Fruit fly (Drosophila melanogaster) whole organism, embryonic: ENCODE results near the gene Idi.

Experiments
- B-H2 ChIP-seq: fragments of 200-800 bp; sonication (Bioruptor generic); optimal IDR thresholded peaks from 2 replicates; lab custom pipeline; 2018; ENCODE audit warnings: missing biosample characterization, mild to moderate bottlenecking, missing genetic modification characterization
- CG11504 ChIP-seq: fragments of 200-800 bp; sonication (Bioruptor generic); optimal IDR thresholded peaks from 3 replicates; lab custom pipeline; 2019; ENCODE audit warnings: missing biosample characterization, mild to moderate bottlenecking, missing genetic modification characterization, moderate library complexity
- CG12104 ChIP-seq: fragments of 200-800 bp; sonication (Bioruptor generic); optimal IDR thresholded peaks from 3 replicates; lab custom pipeline; 2016; ENCODE audit warnings: missing biosample characterization, missing genetic modification characterization
- CG12155 ChIP-seq: fragments of 200-800 bp; sonication (Bioruptor generic); optimal IDR thresholded peaks from 3 replicates; lab custom pipeline; 2016; ENCODE audit warnings: missing biosample characterization, missing genetic modification characterization
- CG1233 ChIP-seq: fragments of 200-800 bp; sonication (Bioruptor generic); optimal IDR thresholded peaks from 4 replicates; lab custom pipeline; 2018; ENCODE audit warnings: missing biosample characterization, mild to moderate bottlenecking, missing genetic modification characterization
- CG12659 ChIP-seq: fragments of 200-800 bp; sonication (Bioruptor generic); optimal IDR thresholded peaks from 3 replicates; lab custom pipeline; 2017; ENCODE audit warnings: mild to moderate bottlenecking, missing biosample characterization, missing genetic modification reagents, missing genetic modification characterization
- CG13287 ChIP-seq: fragments of 200-800 bp; sonication (Bioruptor generic); IDR thresholded peaks from 2 replicates; pipeline ENCODE4 v1.3.6; 2022; ENCODE audit warnings: missing biosample characterization, missing genetic modification characterization; ENCODE audit not compliant: partially characterized antibody
- CG1602 ChIP-seq: fragments of 200-800 bp; sonication (Bioruptor generic); optimal IDR thresholded peaks from 3 replicates; lab custom pipeline; 2016; ENCODE audit warnings: missing biosample characterization, missing genetic modification characterization
- CG1603 ChIP-seq: fragments of 200-800 bp; sonication (Bioruptor generic); optimal IDR thresholded peaks from 2 replicates; lab custom pipeline; 2019; ENCODE audit warnings: missing biosample characterization, mild to moderate bottlenecking, missing genetic modification characterization, moderate library complexity
- CG17802 ChIP-seq: fragments of 200-800 bp; sonication (Bioruptor generic); optimal IDR thresholded peaks from 2 replicates; lab custom pipeline; 2018; ENCODE audit warnings: missing biosample characterization, mild to moderate bottlenecking, missing genetic modification characterization, moderate library complexity
- CG17912 ChIP-seq: fragments of 200-800 bp; sonication (Bioruptor generic); optimal IDR thresholded peaks from 2 replicates; lab custom pipeline; 2018; ENCODE audit warnings: missing biosample characterization, mild to moderate bottlenecking, missing genetic modification characterization
- CG2678 ChIP-seq: fragments of 200-800 bp; sonication (Bioruptor generic); optimal IDR thresholded peaks from 3 replicates; lab custom pipeline; 2019; ENCODE audit warnings: missing biosample characterization, mild to moderate bottlenecking, missing genetic modification characterization, moderate library complexity
- CG2889 ChIP-seq: fragments of 200-800 bp; sonication (Bioruptor generic); IDR thresholded peaks from 3 replicates; pipeline ENCODE4 v1.3.6; 2022; ENCODE audit warnings: missing biosample characterization, missing genetic modification characterization
- CG3726 ChIP-seq: fragments of 200-800 bp; sonication (Bioruptor generic); IDR thresholded peaks from 3 replicates; pipeline ENCODE4, ENCODE4 v1.3.6; 2022; ENCODE audit warnings: missing biosample characterization, missing genetic modification characterization
- CG43689 ChIP-seq: fragments of 200-800 bp; sonication (Bioruptor generic); IDR thresholded peaks from 2 replicates; pipeline ENCODE4 v1.3.6; 2022; ENCODE audit warnings: missing biosample characterization, missing genetic modification characterization
- CG4404 ChIP-seq: fragments of 200-800 bp; sonication (Bioruptor generic); IDR thresholded peaks from 2 replicates; pipeline ENCODE4 v1.3.6; 2022; ENCODE audit warnings: missing biosample characterization, missing genetic modification characterization
- CG4730 ChIP-seq: fragments of 200-800 bp; sonication (Bioruptor generic); IDR thresholded peaks from 2 replicates; pipeline ENCODE4 v1.3.6; 2022; ENCODE audit warnings: missing biosample characterization, missing genetic modification characterization
- CHES-1-like ChIP-seq: fragments of 200-800 bp; sonication (Bioruptor generic); optimal IDR thresholded peaks from 2 replicates; lab custom pipeline; 2016; ENCODE audit warnings: missing biosample characterization, missing genetic modification characterization
- Dad ChIP-seq: fragments of 200-800 bp; sonication (Bioruptor generic); optimal IDR thresholded peaks from 3 replicates; lab custom pipeline; 2016; ENCODE audit warnings: missing biosample characterization, missing genetic modification characterization
- Dip3 ChIP-seq: fragments of 200-800 bp; sonication (Bioruptor generic); optimal IDR thresholded peaks from 3 replicates; lab custom pipeline; 2016; ENCODE audit warnings: missing biosample characterization, missing genetic modification characterization
- Eip74EF ChIP-seq, 2 experiments: fragments of 200-800 bp in 1 of 2; fragments of >200 bp in 1 of 2; sonication (Bioruptor generic) in 1 of 2; optimal IDR thresholded peaks; 2 replicates each; lab custom pipeline; 2017 to 2019; ENCODE audit warnings: missing biosample characterization in 2 of 2, missing genetic modification characterization in 2 of 2, mild to moderate bottlenecking in 1 of 2, moderate library complexity in 1 of 2
- HHEX ChIP-seq: fragments of 200-800 bp; sonication (Bioruptor generic); optimal IDR thresholded peaks from 3 replicates; lab custom pipeline; 2017; ENCODE audit warnings: missing biosample characterization, mild to moderate bottlenecking, missing genetic modification characterization, missing genetic modification reagents
- Hr3 ChIP-seq: fragments of 200-800 bp; sonication (Bioruptor generic); optimal IDR thresholded peaks from 3 replicates; lab custom pipeline; 2016; ENCODE audit warnings: missing biosample characterization, missing genetic modification characterization
- Jarid2 ChIP-seq: fragments of 200-800 bp; sonication (Bioruptor generic); optimal IDR thresholded peaks from 3 replicates; lab custom pipeline; 2017; ENCODE audit warnings: mild to moderate bottlenecking, missing biosample characterization, missing genetic modification reagents, missing genetic modification characterization
- Opbp ChIP-seq: fragments of 200-800 bp; sonication (Bioruptor generic); IDR thresholded peaks from 3 replicates; pipeline ENCODE4 v1.3.6; 2022; ENCODE audit warnings: missing biosample characterization, missing genetic modification characterization; ENCODE audit not compliant: partially characterized antibody
- Poxn ChIP-seq: fragments of 200-800 bp; sonication (Bioruptor generic); IDR thresholded peaks from 2 replicates; pipeline ENCODE4 v1.3.6; 2022; ENCODE audit warnings: missing biosample characterization, missing genetic modification characterization
- Rfx ChIP-seq: fragments of 200-800 bp; sonication (Bioruptor generic); IDR thresholded peaks from 2 replicates; pipeline ENCODE4 v1.3.6; 2022; ENCODE audit warnings: missing biosample characterization, missing genetic modification characterization
- Sox102F ChIP-seq: fragments of 200-800 bp; sonication (Bioruptor generic); optimal IDR thresholded peaks from 2 replicates; lab custom pipeline; 2018; ENCODE audit warnings: missing biosample characterization, mild to moderate bottlenecking, missing genetic modification characterization, moderate library complexity
- al ChIP-seq: fragments of 200-800 bp; sonication (Bioruptor generic); IDR thresholded peaks from 2 replicates; pipeline ENCODE4 v1.3.6; 2022; ENCODE audit warnings: missing biosample characterization, missing genetic modification characterization
- ase ChIP-seq: fragments of 200-800 bp; sonication (Bioruptor generic); IDR thresholded peaks from 3 replicates; pipeline ENCODE4 v1.3.6; 2022; ENCODE audit warnings: missing biosample characterization, missing genetic modification characterization
- ato ChIP-seq: fragments of 200-800 bp; sonication (Bioruptor generic); IDR thresholded peaks from 2 replicates; pipeline ENCODE4 v1.3.6; 2022; ENCODE audit warnings: missing biosample characterization, missing genetic modification characterization; ENCODE audit not compliant: partially characterized antibody
- chm ChIP-seq: fragments of 200-800 bp; sonication (Bioruptor generic); IDR thresholded peaks from 2 replicates; pipeline ENCODE4 v1.3.6; 2022; ENCODE audit warnings: missing biosample characterization, missing genetic modification characterization
- crc ChIP-seq: fragments of 200-800 bp; sonication (Bioruptor generic); optimal IDR thresholded peaks from 2 replicates; lab custom pipeline; 2016; ENCODE audit warnings: missing biosample characterization, missing genetic modification characterization
- da ChIP-seq: fragments of 200-800 bp; sonication (Bioruptor generic); optimal IDR thresholded peaks from 2 replicates; lab custom pipeline; 2016; ENCODE audit warnings: missing biosample characterization, missing genetic modification characterization
- dimm ChIP-seq: fragments of 200-800 bp; sonication (Bioruptor generic); IDR thresholded peaks from 2 replicates; pipeline ENCODE4 v1.3.6; 2022; ENCODE audit warnings: missing biosample characterization, missing genetic modification characterization
- dm ChIP-seq: fragments of 200-800 bp; sonication (Bioruptor generic); optimal IDR thresholded peaks from 3 replicates; lab custom pipeline; 2016; ENCODE audit warnings: missing biosample characterization, missing genetic modification characterization
- ems ChIP-seq: fragments of 200-800 bp; sonication (Bioruptor generic); optimal IDR thresholded peaks from 3 replicates; lab custom pipeline; 2016; ENCODE audit warnings: missing biosample characterization, missing genetic modification characterization
- en ChIP-seq: fragments of 200-800 bp; sonication (Bioruptor generic); optimal IDR thresholded peaks from 2 replicates; lab custom pipeline; 2016; ENCODE audit warnings: missing biosample characterization, missing genetic modification characterization
- ewg ChIP-seq: fragments of 200-800 bp; sonication (Bioruptor generic); optimal IDR thresholded peaks from 3 replicates; lab custom pipeline; 2017; ENCODE audit warnings: mild to moderate bottlenecking, missing biosample characterization, missing genetic modification reagents, missing genetic modification characterization
- fd102C ChIP-seq: fragments of 200-800 bp; sonication (Bioruptor generic); optimal IDR thresholded peaks from 2 replicates; lab custom pipeline; 2018; ENCODE audit warnings: missing biosample characterization, mild to moderate bottlenecking, missing genetic modification characterization, moderate library complexity
- fd3F ChIP-seq: fragments of 200-800 bp; sonication (Bioruptor generic); optimal IDR thresholded peaks from 2 replicates; lab custom pipeline; 2018; ENCODE audit warnings: missing biosample characterization, mild to moderate bottlenecking, missing genetic modification characterization, moderate library complexity
- gro ChIP-seq: fragments of 200-800 bp; sonication (Bioruptor generic); optimal IDR thresholded peaks from 2 replicates; lab custom pipeline; 2016; ENCODE audit warnings: missing biosample characterization, missing genetic modification characterization
- gsb-n ChIP-seq: fragments of 200-800 bp; sonication (Bioruptor generic); optimal IDR thresholded peaks from 3 replicates; lab custom pipeline; 2018; ENCODE audit warnings: missing biosample characterization, mild to moderate bottlenecking, missing genetic modification characterization
- inv ChIP-seq: fragments of 200-800 bp; sonication (Bioruptor generic); IDR thresholded peaks from 2 replicates; pipeline ENCODE4 v1.3.6; 2022; ENCODE audit warnings: missing biosample characterization, missing genetic modification characterization; ENCODE audit not compliant: partially characterized antibody
- knrl ChIP-seq: fragments of 200-800 bp; sonication (Bioruptor generic); IDR thresholded peaks from 3 replicates; pipeline ENCODE4 v1.3.6; 2022; ENCODE audit warnings: missing biosample characterization, missing genetic modification characterization; ENCODE audit not compliant: partially characterized antibody
- lab ChIP-seq: fragments of 200-800 bp; sonication (Bioruptor generic); optimal IDR thresholded peaks from 3 replicates; lab custom pipeline; 2017; ENCODE audit warnings: missing biosample characterization, missing genetic modification characterization, mild to moderate bottlenecking, moderate library complexity, missing genetic modification reagents
- sens-2 ChIP-seq: fragments of 200-800 bp; sonication (Bioruptor generic); IDR thresholded peaks from 2 replicates; pipeline ENCODE4 v1.3.6; 2022; ENCODE audit warnings: missing biosample characterization, missing genetic modification characterization
- trh ChIP-seq: fragments of 200-800 bp; sonication (Bioruptor generic); optimal IDR thresholded peaks from 2 replicates; lab custom pipeline; 2016; ENCODE audit warnings: missing biosample characterization, missing genetic modification characterization
- tx ChIP-seq: fragments of 200-800 bp; sonication (Bioruptor generic); optimal IDR thresholded peaks from 2 replicates; lab custom pipeline; 2016; ENCODE audit warnings: missing biosample characterization, missing genetic modification characterization
- vfl ChIP-seq: fragments of 200-800 bp; sonication (Bioruptor generic); optimal IDR thresholded peaks from 2 replicates; lab custom pipeline; 2016; ENCODE audit warnings: missing biosample characterization, missing genetic modification characterization
- wdn ChIP-seq: fragments of 200-800 bp; sonication (Bioruptor generic); IDR thresholded peaks from 2 replicates; pipeline ENCODE4 v1.3.6; 2022; ENCODE audit warnings: missing biosample characterization, missing genetic modification characterization

Gene Idi

dm6 chr3R:21263177-21263576, 6.7 kb upstream of the Idi start (continued):
- no peak for TF ChIP-seq en (GFP tag; lab: Kevin White, UChicago)
- peak; percentile 42 for TF ChIP-seq CG1233
- TF ChIP-seq trh: peak; percentile 2
- TF ChIP-seq CG12155: no peak
- TF ChIP-seq ase (GFP tag; lab: Robert Waterston, UW): peak; percentile 63; the same call in 2 of the 3 replicates
- no peak for TF ChIP-seq vfl (GFP tag; lab: Kevin White, UChicago)
- no peak for TF ChIP-seq Hr3
- TF ChIP-seq dimm (GFP tag; lab: Robert Waterston, UW): no peak
- no peak for TF ChIP-seq ato (GFP tag; lab: Robert Waterston, UW)
- TF ChIP-seq CG1603 (tag; lab: Kevin White, UChicago): peak; percentile 44
- TF ChIP-seq HHEX: peak; percentile 57
- no peak for TF ChIP-seq crc
- TF ChIP-seq ewg (GFP tag; lab: Kevin White, UChicago): peak; percentile 29
- no peak for TF ChIP-seq B-H2 (GFP tag; lab: Kevin White, UChicago)
- no peak for TF ChIP-seq Jarid2 (GFP tag; lab: Kevin White, UChicago)
- TF ChIP-seq gsb-n (tag; lab: Kevin White, UChicago): no peak
- TF ChIP-seq inv (GFP tag; lab: Robert Waterston, UW): no peak
- TF ChIP-seq Opbp (GFP tag; lab: Robert Waterston, UW): no peak
- TF ChIP-seq CG17802 (tag; lab: Kevin White, UChicago): peak; percentile 5
- TF ChIP-seq fd3F (GFP tag; lab: Kevin White, UChicago): peak; percentile 22
- peak; percentile 13 for TF ChIP-seq CG2678
- TF ChIP-seq Sox102F (GFP tag; lab: Kevin White, UChicago): peak; percentile 30
- 0 out of 3 replicates have a peak, but pooled peaks have one; percentile 34 for TF ChIP-seq CG3726 (GFP tag; lab: Robert Waterston, UW)
- TF ChIP-seq CG4404 (GFP tag; lab: Robert Waterston, UW): no peak
- TF ChIP-seq sens-2: 0 out of 2 replicates have a peak, but pooled peaks have one; percentile 34
- TF ChIP-seq CG1602 (GFP tag; lab: Kevin White, UChicago): no peak
- TF ChIP-seq CG13287: no peak
- TF ChIP-seq Poxn: no peak
- no peak for TF ChIP-seq ems
- TF ChIP-seq CG12659 (GFP tag; lab: Kevin White, UChicago): peak; percentile 33
- peak; percentile 35; the same call in 1 of the 2 replicates for TF ChIP-seq CG43689 (GFP tag; lab: Robert Waterston, UW)
- TF ChIP-seq CG17912 (GFP tag; lab: Kevin White, UChicago): no peak
- TF ChIP-seq CG12104 (GFP tag; lab: Kevin White, UChicago): no peak
- no peak for TF ChIP-seq Eip74EF (GFP tag; optimal IDR thresholded peaks at IDR 0.05; lab: Kevin White, UChicago)
- TF ChIP-seq dm (GFP tag; lab: Kevin White, UChicago): no peak
- TF ChIP-seq CG2889 (GFP tag; lab: Robert Waterston, UW): no peak
- peak; percentile 76 for TF ChIP-seq chm (GFP tag; lab: Robert Waterston, UW)
- TF ChIP-seq Dad (GFP tag; lab: Kevin White, UChicago): no peak
- TF ChIP-seq lab: peak; percentile 51
- no peak for TF ChIP-seq gro (GFP tag; lab: Kevin White, UChicago)
- TF ChIP-seq CG4730 (GFP tag; lab: Robert Waterston, UW): no peak; the same call in 1 of the 2 replicates
- TF ChIP-seq da: no peak
- no peak for TF ChIP-seq tx (GFP tag; lab: Kevin White, UChicago)
- no peak for TF ChIP-seq CG11504 (tag; lab: Kevin White, UChicago)
- no peak for TF ChIP-seq CHES-1-like (GFP tag; lab: Kevin White, UChicago)
- 0 out of 2 replicates have a peak, but pooled peaks have one; percentile 15 for TF ChIP-seq wdn (GFP tag; lab: Robert Waterston, UW)
- TF ChIP-seq knrl (GFP tag; lab: Robert Waterston, UW): no peak
- TF ChIP-seq Rfx (GFP tag; lab: Robert Waterston, UW): peak; percentile 58; the same call in 1 of the 2 replicates
- TF ChIP-seq fd102C (GFP tag; lab: Kevin White, UChicago): no peak
- no peak for TF ChIP-seq al (GFP tag; lab: Robert Waterston, UW)
- TF ChIP-seq Dip3 (GFP tag; lab: Kevin White, UChicago): no peak
